Fruit fly (Drosophila melanogaster): ENCODE data around the gene CG3581.

Gene CG3581

DNA sequence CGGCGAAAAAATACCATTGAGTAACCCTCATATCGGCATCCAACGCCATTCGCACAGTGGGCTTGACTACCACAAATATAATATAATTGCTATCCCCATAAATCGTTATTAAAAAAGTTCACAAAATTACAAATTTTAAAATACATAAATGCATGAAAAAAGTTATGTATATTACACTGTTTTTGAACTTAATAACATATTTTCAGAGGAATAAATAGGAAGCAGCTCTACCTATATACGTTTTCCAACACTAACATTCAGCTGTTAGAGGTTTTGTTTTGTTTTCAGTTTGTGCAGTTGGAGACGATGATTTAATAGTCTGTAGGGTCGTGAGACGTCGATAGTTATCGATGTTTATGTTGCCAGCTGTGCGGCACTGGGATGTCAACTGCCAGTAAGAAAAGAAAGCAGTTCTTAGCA is 28.5 kb upstream of the CG3581 start, which contains the start of the genes Ino80 and Aptx (continued):
- TF ChIP-seq CG31388 (GFP tag; optimal IDR thresholded peaks at IDR 0.05) (peak; percentile 85), CG1529 (GFP tag; optimal IDR thresholded peaks at IDR 0.05) (peak; percentile 75), nom (GFP tag; optimal IDR thresholded peaks at IDR 0.05) (no peak), sqz (GFP tag; optimal IDR thresholded peaks at IDR 0.05) (no peak), CG6683 (GFP tag; optimal IDR thresholded peaks at IDR 0.05) (no peak), fru (optimal IDR thresholded peaks at IDR 0.05) (no peak), sug (tag; optimal IDR thresholded peaks at IDR 0.05) (no peak), E2f1 (GFP tag; IDR thresholded peaks at IDR 0.05) (peak; percentile 93), bbx (GFP tag; IDR thresholded peaks at IDR 0.05; ENCODE audit: partially characterized antibody) (peak; percentile 97), CrebB (tag; optimal IDR thresholded peaks at IDR 0.05) (peak; percentile 82), CG15073 (GFP tag; optimal IDR thresholded peaks at IDR 0.05) (peak; percentile 73), ERR (GFP tag; optimal IDR thresholded peaks at IDR 0.05) (peak; percentile 74), sisA (GFP tag; IDR thresholded peaks at IDR 0.05) (peak; percentile 94), CG2199 (GFP tag; IDR thresholded peaks at IDR 0.05) (peak; percentile 71; the same call in 2 of the 3 replicates), CG15011 (GFP tag; optimal IDR thresholded peaks at IDR 0.05) (peak; percentile 85), Fer3 (tag; optimal IDR thresholded peaks at IDR 0.05) (peak; percentile 91), CG1832 (GFP tag; optimal IDR thresholded peaks at IDR 0.05) (no peak), pita (GFP tag; optimal IDR thresholded peaks at IDR 0.05) (no peak), CG18599 (GFP tag; optimal IDR thresholded peaks at IDR 0.05) (peak; percentile 93), CG42726 (GFP tag; IDR thresholded peaks at IDR 0.05; ENCODE audit: partially characterized antibody) (peak; percentile 96), Ptx1 (GFP tag; IDR thresholded peaks at IDR 0.05) (peak; percentile 97), HLHmδ (GFP tag; optimal IDR thresholded peaks at IDR 0.05) (no peak), Dip3 (GFP tag; optimal IDR thresholded peaks at IDR 0.05) (peak; percentile 94), Gsc (GFP tag; IDR thresholded peaks at IDR 0.05) (peak; percentile 75), CG13894 (tag; optimal IDR thresholded peaks at IDR 0.05) (no peak), CG3847 (GFP tag; IDR thresholded peaks at IDR 0.05) (peak; percentile 97), tup (GFP tag; optimal IDR thresholded peaks at IDR 0.05) (peak; percentile 83), crol (GFP tag; IDR thresholded peaks at IDR 0.05) (peak; percentile 47; the same call in 1 of the 2 replicates), CG4730 (GFP tag; IDR thresholded peaks at IDR 0.05) (peak; percentile 92), CG13775 (GFP tag; optimal IDR thresholded peaks at IDR 0.05) (peak; percentile 96), CTCF (GFP tag; optimal IDR thresholded peaks at IDR 0.05) (peak; percentile 58), Abd-B (GFP tag; optimal IDR thresholded peaks at IDR 0.05) (peak; percentile 98), Atf6 (GFP tag; IDR thresholded peaks at IDR 0.05) (peak; percentile 93), Ssrp (tag; optimal IDR thresholded peaks at IDR 0.05) (peak; percentile 96), dmrt11E (tag; optimal IDR thresholded peaks at IDR 0.05) (peak; percentile 95), CG16815 (GFP tag; optimal IDR thresholded peaks at IDR 0.05) (peak; percentile 96), klu (GFP tag; IDR thresholded peaks at IDR 0.05) (peak; percentile 94), CG8388 (GFP tag; optimal IDR thresholded peaks at IDR 0.05) (peak; percentile 93), CG8359 (GFP tag; optimal IDR thresholded peaks at IDR 0.05; ENCODE audit: borderline replicate concordance) (peak; percentile 41), dimm (GFP tag; IDR thresholded peaks at IDR 0.05) (peak; percentile 78), CG17359 (tag; optimal IDR thresholded peaks at IDR 0.05) (peak; percentile 93), NFAT (GFP tag; IDR thresholded peaks at IDR 0.05) (peak; percentile 89), CG10565 (GFP tag; optimal IDR thresholded peaks at IDR 0.05) (peak; percentile 79), Ets97D (GFP tag; optimal IDR thresholded peaks at IDR 0.05) (peak; percentile 89), Camta (GFP tag; optimal IDR thresholded peaks at IDR 0.05) (peak; percentile 88), Stat92E (GFP tag; optimal IDR thresholded peaks at IDR 0.05) (peak in 1 of 3 experiments; percentile 66), Elba2 (GFP tag; optimal IDR thresholded peaks at IDR 0.05) (peak; percentile 83), CG9215 (GFP tag; IDR thresholded peaks at IDR 0.05) (peak; percentile 95), Sry-β (GFP tag; optimal IDR thresholded peaks at IDR 0.05) (peak; percentile 37), CG6654 (GFP tag; optimal IDR thresholded peaks at IDR 0.05) (peak; percentile 73), aop (GFP tag; IDR thresholded peaks at IDR 0.05) (no peak)
